Worm (Caenorhabditis elegans) whole organism, young adult: ENCODE measurements around the gene Y51H7C.10.

Experiments
- F52B5.7 ChIP-seq: sonication (generic microtip); optimal IDR thresholded peaks from 2 replicates; lab custom pipeline; 2016; ENCODE audit warnings: mild to moderate bottlenecking, missing genetic modification characterization, missing compliant biosample characterization
- F55B11.4 ChIP-seq: sonication (generic microtip); optimal IDR thresholded peaks from 2 replicates; lab custom pipeline; 2016; ENCODE audit warnings: missing compliant biosample characterization, missing genetic modification characterization, borderline replicate concordance; ENCODE audit not compliant: insufficient read depth
- F57A8.1 ChIP-seq: fragments of 200-800 bp; sonication (Bioruptor generic); optimal IDR thresholded peaks from 2 replicates; lab custom pipeline; 2018; ENCODE audit warnings: mild to moderate bottlenecking, missing genetic modification characterization, moderate library complexity, missing compliant biosample characterization
- K11D2.4 ChIP-seq: fragments of 200-800 bp; sonication (Bioruptor generic); IDR thresholded peaks from 2 replicates; pipeline ENCODE4 v1.3.6; 2022; ENCODE audit warnings: missing genetic modification reagents, missing genetic modification characterization, missing compliant biosample characterization
- K12H6.12 ChIP-seq: fragments of 200-800 bp; sonication (Bioruptor generic); optimal IDR thresholded peaks from 2 replicates; lab custom pipeline; 2018; ENCODE audit warnings: mild to moderate bottlenecking, missing genetic modification characterization, missing compliant biosample characterization
- Y53G8AR.9 ChIP-seq: fragments of 200-800 bp; sonication (Bioruptor generic); conservative IDR thresholded peaks from 2 replicates; pipeline ENCODE4 v1.3.6; 2022; ENCODE audit warnings: missing genetic modification reagents, missing genetic modification characterization, missing compliant biosample characterization
- Y56A3A.18 ChIP-seq: fragments of 200-800 bp; sonication (Bioruptor generic); IDR thresholded peaks from 2 replicates; pipeline ENCODE4 v1.3.6; 2022; ENCODE audit warnings: missing genetic modification reagents, missing genetic modification characterization, missing compliant biosample characterization
- ama-1 ChIP-seq, 3 experiments: fragments of 150-350 bp in 1 of 3; sonication (generic microtip) in 2 of 3; optimal IDR thresholded peaks; 2 replicates each; lab custom pipeline; 2014 to 2018; ENCODE audit warnings: missing biosample characterization in 2 of 3, missing genetic modification characterization in 2 of 3, missing genetic modification reagents in 2 of 3
- aptf-3 ChIP-seq: fragments of 200-800 bp; sonication (Bioruptor generic); IDR thresholded peaks from 2 replicates; pipeline ENCODE4 v1.3.6; 2022; ENCODE audit warnings: missing genetic modification characterization, missing compliant biosample characterization
- attf-3 ChIP-seq: fragments of 200-800 bp; sonication (Bioruptor generic); conservative IDR thresholded peaks from 2 replicates; pipeline ENCODE4 v1.3.6; 2022; ENCODE audit warnings: missing genetic modification reagents, missing genetic modification characterization, missing compliant biosample characterization
- bed-1 ChIP-seq: fragments of 200-800 bp; sonication (Bioruptor generic); IDR thresholded peaks from 2 replicates; pipeline ENCODE4 v1.3.6; 2022; ENCODE audit warnings: missing genetic modification reagents, missing genetic modification characterization, missing compliant biosample characterization
- ccch-3 ChIP-seq: fragments of 200-800 bp; sonication (Bioruptor generic); optimal IDR thresholded peaks from 2 replicates; lab custom pipeline; 2018; ENCODE audit warnings: mild to moderate bottlenecking, missing genetic modification characterization, missing compliant biosample characterization
- ceh-27 ChIP-seq: fragments of 200-800 bp; sonication (Bioruptor generic); optimal IDR thresholded peaks from 2 replicates; lab custom pipeline; 2018; ENCODE audit warnings: mild to moderate bottlenecking, missing genetic modification characterization, moderate library complexity, missing compliant biosample characterization
- ceh-58 ChIP-seq: fragments of 200-800 bp; sonication (Bioruptor generic); IDR thresholded peaks from 2 replicates; pipeline ENCODE4 v1.3.6; 2022; ENCODE audit warnings: missing genetic modification characterization, missing compliant biosample characterization
- dpl-1 ChIP-seq: fragments of 150-350 bp; optimal IDR thresholded peaks from 2 replicates; lab custom pipeline; 2014; ENCODE audit warnings: missing biosample characterization, missing genetic modification reagents, missing genetic modification characterization
- egl-44 ChIP-seq: fragments of 200-800 bp; sonication (Bioruptor generic); IDR thresholded peaks from 2 replicates; pipeline ENCODE4 v1.3.6; 2022; ENCODE audit warnings: missing genetic modification reagents, missing genetic modification characterization, missing compliant biosample characterization
- egrh-3 ChIP-seq: fragments of 200-800 bp; sonication (Bioruptor generic); IDR thresholded peaks from 2 replicates; pipeline ENCODE4 v1.3.6; 2022; ENCODE audit warnings: missing genetic modification reagents, missing genetic modification characterization, missing compliant biosample characterization
- fkh-3 ChIP-seq: sonication (generic microtip); optimal IDR thresholded peaks from 2 replicates; lab custom pipeline; 2016; ENCODE audit warnings: mild to moderate bottlenecking, missing genetic modification characterization, missing compliant biosample characterization
- him-1 ChIP-seq: sonication (generic microtip); optimal IDR thresholded peaks from 2 replicates; lab custom pipeline; 2016; ENCODE audit warnings: missing genotype, missing genetic modification reagents, missing genetic modification characterization, missing compliant biosample characterization
- hmg-1.2 ChIP-seq: fragments of 200-800 bp; sonication (Bioruptor generic); IDR thresholded peaks from 2 replicates; pipeline ENCODE4 v1.3.6; 2022; ENCODE audit warnings: missing genetic modification reagents, missing genetic modification characterization, missing compliant biosample characterization
- let-526 ChIP-seq: fragments of 200-800 bp; sonication (Bioruptor generic); IDR thresholded peaks from 2 replicates; pipeline ENCODE4 v1.3.6; 2022; ENCODE audit warnings: missing genetic modification reagents, missing genetic modification characterization, missing compliant biosample characterization
- lsl-1 ChIP-seq: fragments of 200-800 bp; sonication (Bioruptor generic); optimal IDR thresholded peaks from 2 replicates; lab custom pipeline; 2018; ENCODE audit warnings: mild to moderate bottlenecking, missing genetic modification characterization, moderate library complexity, missing compliant biosample characterization
- madf-6 ChIP-seq: fragments of 200-800 bp; sonication (Bioruptor generic); IDR thresholded peaks from 2 replicates; pipeline ENCODE4 v1.3.6; 2022; ENCODE audit warnings: missing genetic modification reagents, missing genetic modification characterization, missing compliant biosample characterization
- mel-28 ChIP-seq: sonication (generic microtip); optimal IDR thresholded peaks from 2 replicates; lab custom pipeline; 2016; ENCODE audit warnings: borderline replicate concordance, mild to moderate bottlenecking, missing genetic modification characterization, missing compliant biosample characterization
- nfya-1 ChIP-seq: sonication (generic microtip); optimal IDR thresholded peaks from 2 replicates; lab custom pipeline; 2017; ENCODE audit warnings: antibody characterized with exemption, missing compliant biosample characterization, missing genetic modification characterization, borderline replicate concordance; ENCODE audit not compliant: insufficient read depth
- nfya-2 ChIP-seq: fragments of 200-800 bp; sonication (Bioruptor generic); IDR thresholded peaks from 2 replicates; pipeline ENCODE4 v1.3.6; 2022; ENCODE audit warnings: missing genetic modification reagents, missing genetic modification characterization, missing compliant biosample characterization
- pbrm-1 ChIP-seq: fragments of 200-800 bp; sonication (Bioruptor generic); IDR thresholded peaks from 2 replicates; pipeline ENCODE4 v1.3.6; 2022; ENCODE audit warnings: missing genetic modification reagents, missing genetic modification characterization, missing compliant biosample characterization
- rec-8 ChIP-seq, 2 experiments: sonication (generic microtip); optimal IDR thresholded peaks; 2 replicates each; lab custom pipeline; 2016; ENCODE audit warnings: mild to moderate bottlenecking in 2 of 2, missing genetic modification characterization in 2 of 2, missing genetic modification reagents in 2 of 2, missing genotype in 2 of 2, missing biosample characterization in 1 of 2, missing compliant biosample characterization in 1 of 2, moderate library complexity in 1 of 2
- rpc-1 ChIP-seq, 2 experiments: fragments of 150-350 bp in 1 of 2; sonication (generic microtip) in 1 of 2; optimal IDR thresholded peaks; 2 replicates each; lab custom pipeline; 2014 to 2018; ENCODE audit warnings: missing biosample characterization in 1 of 2, missing genetic modification characterization in 1 of 2, missing genetic modification reagents in 1 of 2, missing genotype in 1 of 2
- sdz-38 ChIP-seq: sonication (generic microtip); optimal IDR thresholded peaks from 2 replicates; lab custom pipeline; 2016; ENCODE audit warnings: missing genotype, missing genetic modification characterization, missing compliant biosample characterization
- snpc-1.1 ChIP-seq: sonication (generic microtip); optimal IDR thresholded peaks from 2 replicates; lab custom pipeline; 2017; ENCODE audit warnings: missing genetic modification characterization, mild to moderate bottlenecking, missing compliant biosample characterization, antibody characterized with exemption, moderate library complexity, missing genotype, missing genetic modification reagents; ENCODE audit not compliant: insufficient read depth
- sptf-2 ChIP-seq: fragments of 200-800 bp; sonication (Bioruptor generic); optimal IDR thresholded peaks from 2 replicates; lab custom pipeline; 2018; ENCODE audit warnings: mild to moderate bottlenecking, missing genetic modification characterization, missing compliant biosample characterization
- zfh-2 ChIP-seq: fragments of 200-800 bp; sonication (Bioruptor generic); conservative IDR thresholded peaks from 2 replicates; pipeline ENCODE4 v1.3.6; 2022; ENCODE audit warnings: missing genetic modification reagents, missing genetic modification characterization, missing compliant biosample characterization
- zim-3 ChIP-seq: sonication (generic microtip); optimal IDR thresholded peaks from 2 replicates; lab custom pipeline; 2017; ENCODE audit warnings: mild to moderate bottlenecking, missing genetic modification characterization, moderate library complexity, missing compliant biosample characterization
- ztf-18 ChIP-seq: sonication (generic microtip); optimal IDR thresholded peaks from 2 replicates; lab custom pipeline; 2016; ENCODE audit warnings: missing genotype, mild to moderate bottlenecking, missing genetic modification characterization, missing compliant biosample characterization
- ztf-26 ChIP-seq: sonication (generic microtip); optimal IDR thresholded peaks from 2 replicates; lab custom pipeline; 2017; ENCODE audit warnings: missing genetic modification characterization, missing compliant biosample characterization

Y51H7C.10 gene

DNA sequence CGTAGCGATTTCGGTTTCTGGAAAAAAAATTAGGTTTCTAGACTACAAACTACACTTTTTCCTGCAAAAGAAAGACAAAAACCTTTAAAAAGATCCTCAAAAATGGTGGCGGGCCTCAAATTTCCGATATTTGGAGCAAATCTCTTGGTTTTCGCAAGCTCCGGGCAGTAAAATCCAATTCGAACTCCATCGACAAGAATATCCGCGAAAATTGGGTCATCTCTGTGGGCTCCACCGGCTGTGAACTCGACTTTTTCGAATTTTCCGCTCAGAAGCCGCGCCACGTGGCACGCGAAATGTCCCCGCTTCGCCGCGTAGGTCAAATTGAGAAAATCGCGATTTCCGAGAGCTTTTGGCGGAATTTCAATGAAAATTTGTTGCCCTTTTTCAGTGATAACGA, 13.2 kb upstream of the Y51H7C.10 start:
- TF ChIP-seq zfh-2 (GFP tag; lab: Robert Waterston, UW): peak; percentile 45
- no peak for TF ChIP-seq zim-3 (tag; lab: Kevin White, UChicago)
- TF ChIP-seq attf-3 (GFP tag; lab: Robert Waterston, UW): no peak

DNA sequence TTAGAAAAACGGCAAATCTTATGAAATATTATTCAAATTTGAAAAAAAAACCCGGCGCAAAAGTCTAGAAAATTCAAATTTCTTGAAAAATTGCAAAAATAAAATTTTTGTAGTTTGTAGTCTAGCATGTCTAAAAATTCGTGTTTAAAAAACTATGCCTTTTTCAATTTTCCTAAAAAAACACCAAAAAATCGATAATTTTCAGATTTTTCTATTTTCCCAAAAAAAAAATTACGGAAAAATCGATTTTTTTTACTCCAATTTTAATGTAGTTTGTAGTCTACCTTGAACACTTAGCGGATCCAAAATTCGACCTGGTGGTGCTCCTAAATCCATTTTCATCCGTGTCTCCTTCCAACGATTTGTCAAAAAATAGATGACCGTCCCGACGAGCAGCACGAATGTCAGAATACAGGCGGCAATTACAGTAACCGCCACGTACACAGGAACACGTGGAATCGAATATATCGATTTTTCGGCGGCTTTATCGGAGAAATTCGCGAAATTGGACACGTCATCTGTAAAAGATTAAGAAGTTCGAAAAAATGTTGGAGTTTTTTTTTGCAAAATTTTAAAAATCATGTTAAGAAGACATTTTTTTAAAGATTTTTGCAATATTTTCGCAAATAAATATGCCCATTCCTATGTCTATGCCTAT, 2.6 kb downstream of the Y51H7C.10 start:
- no peak for TF ChIP-seq K11D2.4 (GFP tag; lab: Robert Waterston, UW)
- TF ChIP-seq lsl-1 (GFP tag; lab: Kevin White, UChicago): no peak
- TF ChIP-seq egrh-3 (GFP tag; lab: Robert Waterston, UW): no peak
- TF ChIP-seq bed-1 (GFP tag; lab: Robert Waterston, UW): no peak
- TF ChIP-seq him-1 (tag; lab: Kevin White, UChicago): no peak
- TF ChIP-seq F52B5.7 (tag; lab: Kevin White, UChicago): no peak
- no peak for TF ChIP-seq ceh-27 (GFP tag; lab: Kevin White, UChicago)
- TF ChIP-seq nfya-1 (tag; lab: Kevin White, UChicago): no peak
- TF ChIP-seq Y56A3A.18 (GFP tag; lab: Robert Waterston, UW): no peak
- TF ChIP-seq ztf-26 (tag; lab: Kevin White, UChicago): no peak
- no peak for TF ChIP-seq madf-6 (GFP tag; lab: Robert Waterston, UW)
- TF ChIP-seq ccch-3: no peak
- no peak for TF ChIP-seq ama-1 (optimal IDR thresholded peaks at IDR 0.05; lab: Kevin White, UChicago)
- no peak for TF ChIP-seq ama-1 (GFP tag; optimal IDR thresholded peaks at IDR 0.05; lab: Kevin White, UChicago)
- no peak for TF ChIP-seq Y53G8AR.9 (GFP tag; lab: Robert Waterston, UW)
- no peak for TF ChIP-seq pbrm-1
- no peak for TF ChIP-seq nfya-2
- TF ChIP-seq let-526 (GFP tag; lab: Robert Waterston, UW): no peak
- TF ChIP-seq sptf-2 (GFP tag; lab: Kevin White, UChicago): no peak
- no peak for TF ChIP-seq hmg-1.2 (GFP tag; lab: Robert Waterston, UW)
- TF ChIP-seq dpl-1 (GFP tag; lab: Kevin White, UChicago): no peak

DNA sequence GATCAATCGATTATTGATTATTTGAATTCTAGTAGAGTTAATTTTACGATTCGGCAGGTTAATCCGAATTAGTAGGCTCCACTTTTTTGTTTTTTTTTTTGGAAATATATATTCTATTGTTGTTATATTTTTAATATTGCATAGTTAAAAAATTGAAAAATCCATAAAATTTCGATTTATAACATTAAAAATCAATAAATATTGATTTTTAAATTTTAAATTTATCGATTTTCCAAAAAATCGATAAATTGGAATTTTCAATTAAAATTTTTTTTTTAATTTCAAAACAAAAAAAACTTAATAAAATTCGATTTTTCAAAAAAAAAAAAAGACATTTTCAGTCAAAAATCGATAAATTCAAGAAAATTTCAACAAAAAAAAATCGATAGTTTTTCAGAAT, 3.6 kb downstream of the Y51H7C.10 start:
- TF ChIP-seq fkh-3 (no peak), sdz-38 (tag; lab: Kevin White, UChicago) (no peak), aptf-3 (GFP tag; lab: Robert Waterston, UW) (no peak), ceh-58 (GFP tag; lab: Robert Waterston, UW) (no peak), ztf-26 (tag; lab: Kevin White, UChicago) (no peak), rec-8 (tag; optimal IDR thresholded peaks at IDR 0.05; lab: Kevin White, UChicago) (no peak), F55B11.4 (tag; lab: Kevin White, UChicago) (no peak), K12H6.12 (no peak), egl-44 (GFP tag; lab: Robert Waterston, UW) (no peak), mel-28 (no peak), rpc-1 (optimal IDR thresholded peaks at IDR 0.05; lab: Kevin White, UChicago) (no peak), rpc-1 (tag; optimal IDR thresholded peaks at IDR 0.05; lab: Kevin White, UChicago) (no peak), snpc-1.1 (tag; lab: Kevin White, UChicago) (no peak), F57A8.1 (GFP tag; lab: Kevin White, UChicago) (no peak), sptf-2 (GFP tag; lab: Kevin White, UChicago) (no peak), ztf-18 (tag; lab: Kevin White, UChicago) (no peak), him-1 (tag; lab: Kevin White, UChicago) (no peak)
